Fruit fly (Drosophila melanogaster) whole organism, wandering third instar larva: ENCODE data around the gene Pex19.

Source experiments
- Abd-B ChIP-seq: fragments of >200 bp; optimal IDR thresholded peaks from 2 replicates; lab custom pipeline; 2017; ENCODE audit warnings: missing biosample characterization, missing genetic modification characterization
- Hr78 ChIP-seq: fragments of >200 bp; optimal IDR thresholded peaks from 2 replicates; lab custom pipeline; 2017; ENCODE audit warnings: missing biosample characterization, missing genetic modification characterization
- Sp1 ChIP-seq: fragments of 200-800 bp; sonication (Bioruptor generic); optimal IDR thresholded peaks from 3 replicates; lab custom pipeline; 2019; ENCODE audit warnings: missing biosample characterization, mild to moderate bottlenecking, missing genetic modification characterization, moderate library complexity
- br ChIP-seq: fragments of 200-800 bp; sonication (Bioruptor generic); optimal IDR thresholded peaks from 2 replicates; lab custom pipeline; 2016; ENCODE audit warnings: missing biosample characterization, missing genetic modification characterization
- foxo ChIP-seq, 2 experiments: fragments of 200-800 bp; sonication (Bioruptor generic); optimal IDR thresholded peaks; 2 replicates in 1 of 2; 3 replicates in 1 of 2; lab custom pipeline; 2016 to 2017; ENCODE audit warnings: missing biosample characterization in 2 of 2, missing genetic modification characterization in 2 of 2
- h ChIP-seq: fragments of 200-800 bp; sonication (Bioruptor generic); optimal IDR thresholded peaks from 3 replicates; lab custom pipeline; 2016; ENCODE audit warnings: missing biosample characterization, mild to moderate bottlenecking, missing genetic modification characterization
- lola ChIP-seq: fragments of >200 bp; optimal IDR thresholded peaks from 2 replicates; lab custom pipeline; 2017; ENCODE audit warnings: missing biosample characterization, missing genetic modification characterization
- psq ChIP-seq: fragments of 200-800 bp; sonication (Bioruptor generic); optimal IDR thresholded peaks from 3 replicates; lab custom pipeline; 2017; ENCODE audit warnings: missing biosample characterization, mild to moderate bottlenecking, missing genetic modification characterization, moderate library complexity
- rgr ChIP-seq: fragments of 200-800 bp; sonication (Bioruptor generic); optimal IDR thresholded peaks from 3 replicates; lab custom pipeline; 2016; ENCODE audit warnings: missing biosample characterization, mild to moderate bottlenecking, missing genetic modification characterization
- sage ChIP-seq: fragments of 200-800 bp; sonication (Bioruptor generic); optimal IDR thresholded peaks from 2 replicates; lab custom pipeline; 2016; ENCODE audit warnings: missing biosample characterization, mild to moderate bottlenecking, missing genetic modification characterization
- usp ChIP-seq: fragments of >200 bp; optimal IDR thresholded peaks from 2 replicates; lab custom pipeline; 2017; ENCODE audit warnings: missing biosample characterization, missing genetic modification characterization

DNA sequence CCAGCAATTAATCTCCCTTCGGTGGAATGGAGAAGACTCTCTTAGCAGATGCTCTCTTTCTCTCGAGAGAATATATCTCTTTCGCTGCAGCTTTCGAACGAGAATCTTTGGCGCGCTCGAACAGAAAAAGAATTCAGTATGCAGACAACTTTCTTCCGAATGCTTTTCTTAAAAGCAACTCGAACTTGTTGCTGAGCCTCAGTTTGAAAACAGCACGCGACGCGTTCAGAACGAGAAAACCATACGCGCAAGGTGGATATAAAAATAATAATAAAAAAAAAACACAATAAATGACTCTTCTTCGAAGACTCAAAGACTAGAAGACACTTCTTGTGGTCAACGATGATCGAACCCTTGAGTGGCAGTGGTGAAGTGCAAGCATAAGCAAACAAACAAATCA, 22.5 kb downstream of the Pex19 start, which contains the start of gene CG17211:
- TF ChIP-seq Abd-B (GFP tag; lab: Kevin White, UChicago): no peak
- no peak for TF ChIP-seq h (GFP tag; lab: Kevin White, UChicago)
- no peak for TF ChIP-seq usp (GFP tag; lab: Kevin White, UChicago)
- no peak for TF ChIP-seq psq (GFP tag; lab: Kevin White, UChicago)
- TF ChIP-seq rgr (GFP tag; lab: Kevin White, UChicago): no peak
- TF ChIP-seq sage (GFP tag; lab: Kevin White, UChicago): no peak
- TF ChIP-seq Sp1 (GFP tag; lab: Kevin White, UChicago): no peak
- no peak for TF ChIP-seq lola (GFP tag; lab: Kevin White, UChicago)
- TF ChIP-seq Hr78 (GFP tag; lab: Kevin White, UChicago): no peak
- TF ChIP-seq br (GFP tag; lab: Kevin White, UChicago): no peak
- TF ChIP-seq foxo (GFP tag; optimal IDR thresholded peaks at IDR 0.05; lab: Kevin White, UChicago): no peak
